Worm (Caenorhabditis elegans) whole organism, L4 larva: ENCODE results near the gene dpy-7.
A peak's percentile ranks its signal among the peaks of the same experiment; 100 is the strongest.

Experiments
- F26F4.8 ChIP-seq: fragments of 200-800 bp; sonication (Bioruptor generic); conservative IDR thresholded peaks from 2 replicates; pipeline ENCODE4 v1.3.6; 2022; ENCODE audit warnings: missing genetic modification characterization, missing compliant biosample characterization
- R02D3.7 ChIP-seq: fragments of 150-350 bp; sonication (generic microtip); optimal IDR thresholded peaks from 3 replicates; lab custom pipeline; 2014; ENCODE audit warnings: missing biosample characterization, missing genetic modification characterization
- Y48G9A.11 ChIP-seq: fragments of 200-800 bp; sonication (Bioruptor generic); IDR thresholded peaks from 2 replicates; pipeline ENCODE4 v1.3.6; 2022; ENCODE audit warnings: missing genetic modification reagents, missing genetic modification characterization, missing compliant biosample characterization
- Y75B8A.6 ChIP-seq: fragments of 200-800 bp; sonication (Bioruptor generic); IDR thresholded peaks from 2 replicates; pipeline ENCODE4 v1.3.6; 2022; ENCODE audit warnings: missing genetic modification reagents, missing genetic modification characterization, missing compliant biosample characterization
- ZK337.2 ChIP-seq: fragments of 200-800 bp; sonication (Bioruptor generic); IDR thresholded peaks from 2 replicates; pipeline ENCODE4 v1.3.6; 2022; ENCODE audit warnings: missing genetic modification reagents, missing genetic modification characterization, missing compliant biosample characterization
- aly-2 ChIP-seq: sonication (generic microtip); optimal IDR thresholded peaks from 2 replicates; lab custom pipeline; 2018; ENCODE audit warnings: missing biosample characterization, missing genetic modification characterization
- ces-1 ChIP-seq: fragments of 150-350 bp; sonication (generic microtip); optimal IDR thresholded peaks from 4 replicates; lab custom pipeline; 2014; ENCODE audit warnings: missing biosample characterization, missing genetic modification reagents, missing genetic modification characterization
- ctbp-1 ChIP-seq: fragments of 200-800 bp; sonication (Bioruptor generic); IDR thresholded peaks from 2 replicates; pipeline ENCODE4 v1.3.6; 2022; ENCODE audit warnings: missing genetic modification reagents, missing genetic modification characterization, missing compliant biosample characterization
- daf-16 ChIP-seq, 3 experiments: sonication (generic microtip); optimal IDR thresholded peaks; 2 replicates each; lab custom pipeline; 2016 to 2017; ENCODE audit warnings: missing genetic modification characterization in 3 of 3, missing genetic modification reagents in 3 of 3, mild to moderate bottlenecking in 2 of 3, missing compliant biosample characterization in 2 of 3, missing biosample characterization in 1 of 3, moderate library complexity in 1 of 3
- dmd-6 ChIP-seq: fragments of 200-800 bp; sonication (Bioruptor generic); IDR thresholded peaks from 2 replicates; pipeline ENCODE4 v1.3.6; 2022; ENCODE audit warnings: missing genetic modification reagents, missing genetic modification characterization, missing compliant biosample characterization
- dpl-1 ChIP-seq: fragments of 150-350 bp; optimal IDR thresholded peaks from 2 replicates; lab custom pipeline; 2014; ENCODE audit warnings: missing biosample characterization, missing genetic modification reagents, missing genetic modification characterization
- duxl-1 ChIP-seq: sonication (generic microtip); optimal IDR thresholded peaks from 2 replicates; lab custom pipeline; 2016; ENCODE audit warnings: mild to moderate bottlenecking, missing genetic modification characterization, moderate library complexity, missing compliant biosample characterization; ENCODE audit not compliant: poor library complexity
- dve-1 ChIP-seq: sonication (generic microtip); optimal IDR thresholded peaks from 2 replicates; lab custom pipeline; 2017; ENCODE audit warnings: antibody characterized with exemption, mild to moderate bottlenecking, missing genetic modification characterization, missing compliant biosample characterization; ENCODE audit not compliant: insufficient read depth
- fkh-10 ChIP-seq: fragments of 150-350 bp; optimal IDR thresholded peaks from 2 replicates; lab custom pipeline; 2014; ENCODE audit warnings: missing biosample characterization, missing genetic modification reagents, missing genetic modification characterization
- hlh-11 ChIP-seq: fragments of 200-800 bp; sonication (Bioruptor generic); optimal IDR thresholded peaks from 2 replicates; lab custom pipeline; 2018; ENCODE audit warnings: mild to moderate bottlenecking, missing genetic modification characterization, missing compliant biosample characterization
- hlh-30 ChIP-seq: sonication (generic microtip); optimal IDR thresholded peaks from 2 replicates; lab custom pipeline; 2017; ENCODE audit warnings: antibody characterized with exemption, mild to moderate bottlenecking, missing genetic modification characterization, missing compliant biosample characterization; ENCODE audit not compliant: insufficient read depth
- lin-1 ChIP-seq: fragments of 200-800 bp; sonication (Bioruptor generic); IDR thresholded peaks from 2 replicates; pipeline ENCODE4 v1.3.6; 2022; ENCODE audit warnings: missing genetic modification reagents, missing genetic modification characterization, missing compliant biosample characterization
- lin-39 ChIP-seq: fragments of 150-350 bp; optimal IDR thresholded peaks from 2 replicates; lab custom pipeline; 2014; ENCODE audit warnings: missing biosample characterization, missing genetic modification reagents, missing genetic modification characterization
- lir-3 ChIP-seq: sonication (generic microtip); optimal IDR thresholded peaks from 2 replicates; lab custom pipeline; 2016; ENCODE audit warnings: mild to moderate bottlenecking, missing genetic modification characterization, missing compliant biosample characterization
- madf-5 ChIP-seq, 2 experiments: fragments of 200-800 bp; sonication (Bioruptor generic); IDR thresholded peaks; 2 replicates each; pipeline ENCODE4 v1.3.6; 2022; ENCODE audit warnings: missing compliant biosample characterization in 2 of 2, missing genetic modification characterization in 2 of 2
- mdl-1 ChIP-seq, 2 experiments: fragments of 150-350 bp in 1 of 2; sonication (generic microtip) in 1 of 2; optimal IDR thresholded peaks; 2 replicates each; lab custom pipeline; 2014 to 2017; ENCODE audit warnings: missing biosample characterization in 2 of 2, missing genetic modification characterization in 2 of 2
- mdt-29 ChIP-seq: fragments of 200-800 bp; sonication (Bioruptor generic); IDR thresholded peaks from 2 replicates; pipeline ENCODE4 v1.3.6; 2022; ENCODE audit warnings: missing genetic modification reagents, missing genetic modification characterization, missing compliant biosample characterization
- mep-1 ChIP-seq: fragments of 150-350 bp; sonication (generic microtip); optimal IDR thresholded peaks from 3 replicates; lab custom pipeline; 2014; ENCODE audit warnings: missing biosample characterization, missing genetic modification characterization
- mes-2 ChIP-seq: sonication (generic microtip); optimal IDR thresholded peaks from 2 replicates; lab custom pipeline; 2016; ENCODE audit warnings: missing genotype, mild to moderate bottlenecking, missing genetic modification characterization, missing compliant biosample characterization; ENCODE audit not compliant: poor library complexity, severe bottlenecking
- mxl-2 ChIP-seq: fragments of 200-800 bp; sonication (Bioruptor generic); conservative IDR thresholded peaks from 2 replicates; pipeline ENCODE4 v1.3.6; 2022; ENCODE audit warnings: missing genetic modification reagents, missing genetic modification characterization, missing compliant biosample characterization
- mxl-3 ChIP-seq: fragments of 200-800 bp; sonication (Bioruptor generic); optimal IDR thresholded peaks from 2 replicates; lab custom pipeline; 2018; ENCODE audit warnings: mild to moderate bottlenecking, missing genetic modification characterization, missing compliant biosample characterization
- nhr-10 ChIP-seq: fragments of 150-350 bp; optimal IDR thresholded peaks from 2 replicates; lab custom pipeline; 2014; ENCODE audit warnings: missing biosample characterization, missing genetic modification characterization
- nhr-11 ChIP-seq: fragments of 150-350 bp; optimal IDR thresholded peaks from 2 replicates; lab custom pipeline; 2014; ENCODE audit warnings: missing biosample characterization, missing genetic modification characterization
- nhr-111 ChIP-seq: fragments of 200-800 bp; sonication (Bioruptor generic); optimal IDR thresholded peaks from 2 replicates; lab custom pipeline; 2018; ENCODE audit warnings: mild to moderate bottlenecking, missing genetic modification characterization, missing compliant biosample characterization
- nhr-28 ChIP-seq: fragments of 150-350 bp; optimal IDR thresholded peaks from 2 replicates; lab custom pipeline; 2014; ENCODE audit warnings: missing biosample characterization, missing genetic modification characterization
- nhr-41 ChIP-seq: fragments of 200-800 bp; sonication (Bioruptor generic); IDR thresholded peaks from 2 replicates; pipeline ENCODE4 v1.3.6; 2022; ENCODE audit warnings: missing genetic modification reagents, missing genetic modification characterization, missing compliant biosample characterization
- nhr-48 ChIP-seq: sonication (generic microtip); optimal IDR thresholded peaks from 2 replicates; lab custom pipeline; 2016; ENCODE audit warnings: mild to moderate bottlenecking, missing genetic modification characterization, missing compliant biosample characterization
- nhr-6 ChIP-seq: fragments of 150-350 bp; optimal IDR thresholded peaks from 2 replicates; lab custom pipeline; 2014; ENCODE audit warnings: missing biosample characterization, missing genetic modification characterization
- nhr-77 ChIP-seq: fragments of 150-350 bp; optimal IDR thresholded peaks from 2 replicates; lab custom pipeline; 2014; ENCODE audit warnings: missing biosample characterization, missing genetic modification characterization
- sdz-12 ChIP-seq: fragments of 200-800 bp; sonication (Bioruptor generic); optimal IDR thresholded peaks from 2 replicates; lab custom pipeline; 2018; ENCODE audit warnings: mild to moderate bottlenecking, missing genetic modification characterization, missing compliant biosample characterization
- tra-1 ChIP-seq: fragments of 200-800 bp; sonication (Bioruptor generic); IDR thresholded peaks from 2 replicates; pipeline ENCODE4 v1.3.6; 2022; ENCODE audit warnings: missing genetic modification reagents, missing genetic modification characterization, missing compliant biosample characterization
- unc-39 ChIP-seq: sonication (generic microtip); optimal IDR thresholded peaks from 2 replicates; lab custom pipeline; 2017; ENCODE audit warnings: missing biosample characterization, missing genetic modification characterization
- unc-62 ChIP-seq, 3 experiments: fragments of 150-350 bp in 1 of 3; sonication (generic microtip); optimal IDR thresholded peaks in 2 of 3; peaks in 1 of 3; 1 replicate in 1 of 3; 2 replicates in 2 of 3; lab custom pipeline; 2014 to 2017; ENCODE audit warnings: missing biosample characterization in 3 of 3, missing genetic modification characterization in 3 of 3, missing genetic modification reagents in 3 of 3, missing genotype in 1 of 3
- vab-7 ChIP-seq: fragments of 200-800 bp; sonication (Bioruptor generic); IDR thresholded peaks from 2 replicates; pipeline ENCODE4 v1.3.6; 2022; ENCODE audit warnings: missing genetic modification reagents, missing genetic modification characterization, missing compliant biosample characterization
- zag-1 ChIP-seq: fragments of 150-350 bp; optimal IDR thresholded peaks from 2 replicates; lab custom pipeline; 2014; ENCODE audit warnings: missing biosample characterization, missing genetic modification characterization
- zfp-3 ChIP-seq: fragments of 200-800 bp; sonication (Bioruptor generic); conservative IDR thresholded peaks from 2 replicates; pipeline ENCODE4 v1.3.6; 2022; ENCODE audit warnings: missing genetic modification reagents, missing genetic modification characterization, missing compliant biosample characterization
- ztf-7 ChIP-seq: fragments of 150-350 bp; optimal IDR thresholded peaks from 2 replicates; lab custom pipeline; 2014; ENCODE audit warnings: missing biosample characterization, missing genetic modification characterization

Gene dpy-7

DNA sequence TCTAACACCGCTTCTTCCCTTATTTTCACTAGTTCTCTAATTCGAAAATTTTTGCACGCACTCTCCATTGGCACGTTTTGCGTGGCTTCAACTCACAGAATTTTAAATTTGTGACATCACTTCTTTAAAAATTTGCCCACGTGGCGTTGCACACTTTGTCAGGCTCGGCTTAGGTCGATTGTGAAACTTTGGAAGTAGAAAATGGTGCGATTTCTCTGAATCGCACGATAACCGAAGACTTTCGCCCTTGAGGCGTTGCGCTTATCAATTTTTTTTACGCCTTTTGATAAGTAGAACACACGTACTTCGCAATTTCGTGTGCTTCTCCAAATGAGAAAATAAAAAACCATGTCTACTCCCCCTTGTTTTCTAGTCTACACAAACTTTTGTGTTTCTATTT is 40.7 kb upstream of the dpy-7 start (continued):
- TF ChIP-seq madf-5 (GFP tag; IDR thresholded peaks at IDR 0.05; lab: Robert Waterston, UW) (no peak), nhr-10 (no peak), ctbp-1 (GFP tag; lab: Robert Waterston, UW) (no peak), daf-16 (GFP tag; optimal IDR thresholded peaks at IDR 0.05; lab: Kevin White, UChicago) (no peak), daf-16 (tag; optimal IDR thresholded peaks at IDR 0.05; lab: Kevin White, UChicago) (peak; percentile 57), mdt-29 (GFP tag; lab: Robert Waterston, UW) (peak; percentile 73), F26F4.8 (GFP tag; lab: Robert Waterston, UW) (no peak), mxl-3 (peak; percentile 69), aly-2 (tag; lab: Kevin White, UChicago) (no peak), mep-1 (peak; percentile 32), Y48G9A.11 (GFP tag; lab: Robert Waterston, UW) (no peak), duxl-1 (tag; lab: Kevin White, UChicago) (no peak), zfp-3 (peak; percentile 58; the same call in 1 of the 2 replicates)

DNA sequence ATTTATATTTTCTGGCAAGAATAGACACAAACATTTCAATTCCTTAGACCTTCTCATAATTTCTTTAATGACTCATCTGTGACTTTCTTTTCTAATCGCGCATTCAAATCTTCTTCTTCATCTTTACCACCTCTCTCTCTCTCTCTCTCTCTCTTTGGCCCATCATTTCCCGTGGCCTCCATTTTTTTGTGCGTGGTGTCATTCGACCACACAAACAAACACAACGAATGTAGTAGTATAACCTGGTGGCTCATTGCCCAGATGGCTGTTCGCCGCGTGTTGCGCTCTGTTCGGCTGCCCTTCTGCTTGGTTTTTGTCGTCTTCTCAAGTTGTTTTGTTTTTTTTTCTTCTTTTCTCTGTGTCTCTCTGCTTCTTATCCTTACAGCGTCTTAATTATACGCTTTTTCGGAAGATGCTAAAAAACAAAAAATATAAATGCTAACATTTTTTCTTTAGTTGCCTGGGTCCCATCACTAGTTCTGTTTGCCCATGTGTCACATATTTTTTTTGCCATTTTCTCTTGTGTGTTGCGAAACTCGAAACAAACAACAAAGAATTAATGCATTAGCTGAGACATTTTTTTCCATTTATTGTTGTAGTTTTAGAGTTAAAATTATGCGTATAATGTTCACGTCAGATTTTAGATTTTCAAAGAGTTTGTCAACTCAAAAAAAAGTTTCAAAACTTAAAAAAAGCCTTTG is 40.0 kb upstream of the dpy-7 start:
- TF ChIP-seq unc-62 (GFP tag; optimal IDR thresholded peaks at IDR 0.05 in 1 of 2; lab: Kevin White, UChicago) = peak in 1 of 2 experiments; percentile 28
- no peak for TF ChIP-seq unc-62 (tag; optimal IDR thresholded peaks at IDR 0.05; lab: Kevin White, UChicago)
- no peak for TF ChIP-seq aly-2 (tag; lab: Kevin White, UChicago)
- TF ChIP-seq nhr-77 = no peak
- peak; percentile 13 for TF ChIP-seq ztf-7 (tag; lab: Kevin White, UChicago)
- TF ChIP-seq mes-2 (tag; lab: Kevin White, UChicago) = no peak
- 0 out of 2 replicates have a peak, but pooled peaks have one; percentile 22 for TF ChIP-seq dmd-6 (GFP tag; lab: Robert Waterston, UW)
- TF ChIP-seq daf-16 (GFP tag; optimal IDR thresholded peaks at IDR 0.05; lab: Kevin White, UChicago) = peak in 1 of 2 experiments; percentile 19
- TF ChIP-seq daf-16 (tag; optimal IDR thresholded peaks at IDR 0.05; lab: Kevin White, UChicago) = no peak
- peak; percentile 68 for TF ChIP-seq mep-1
- peak; percentile 35 for TF ChIP-seq nhr-6 (tag; lab: Kevin White, UChicago)
- TF ChIP-seq mdl-1 (tag; optimal IDR thresholded peaks at IDR 0.05; lab: Kevin White, UChicago) = peak in 1 of 2 experiments; percentile 46
- TF ChIP-seq hlh-11 (tag; lab: Kevin White, UChicago) = peak; percentile 58
- TF ChIP-seq R02D3.7 (tag; lab: Kevin White, UChicago) = no peak
- peak; percentile 48 for TF ChIP-seq nhr-28 (tag; lab: Kevin White, UChicago)
- TF ChIP-seq ZK337.2 (GFP tag; lab: Robert Waterston, UW) = no peak
- peak; percentile 38 for TF ChIP-seq hlh-30 (tag; lab: Kevin White, UChicago)
- TF ChIP-seq Y75B8A.6 (GFP tag; lab: Robert Waterston, UW) = no peak
- TF ChIP-seq, all 104 proteins: peak for 10

DNA sequence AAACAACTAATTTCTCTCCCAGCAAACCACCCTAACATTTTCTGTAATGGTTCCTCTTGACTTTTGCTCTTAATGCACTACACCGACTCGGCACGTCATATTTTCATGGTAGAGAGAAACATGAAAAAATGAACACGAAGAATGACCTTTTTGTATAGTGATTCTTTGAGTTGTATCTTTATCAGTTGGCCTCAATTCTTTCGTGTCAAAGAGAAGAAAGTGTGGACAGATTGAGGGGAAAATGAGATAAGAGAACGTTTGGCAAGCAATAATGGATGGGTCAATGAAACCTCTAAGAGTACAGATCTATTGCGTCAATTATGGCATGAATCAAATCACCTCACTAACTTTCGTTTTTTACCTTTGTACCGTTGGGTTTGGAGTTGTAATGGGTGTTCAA is 38.3 kb upstream of the dpy-7 start:
- TF ChIP-seq unc-62 (GFP tag; optimal IDR thresholded peaks at IDR 0.05 in 1 of 2; lab: Kevin White, UChicago) (peak in 1 of 2 experiments; percentile 98), unc-62 (tag; optimal IDR thresholded peaks at IDR 0.05; lab: Kevin White, UChicago) (no peak), mdl-1 (tag; optimal IDR thresholded peaks at IDR 0.05; lab: Kevin White, UChicago) (peak in 1 of 2 experiments; percentile 41), dmd-6 (GFP tag; lab: Robert Waterston, UW) (peak; percentile 86), mep-1 (peak; percentile 16), mdt-29 (GFP tag; lab: Robert Waterston, UW) (no peak), ces-1 (no peak), nhr-111 (GFP tag; lab: Kevin White, UChicago) (no peak), tra-1 (GFP tag; lab: Robert Waterston, UW) (peak; percentile 80), mxl-2 (no peak), hlh-11 (tag; lab: Kevin White, UChicago) (peak; percentile 76), sdz-12 (GFP tag; lab: Kevin White, UChicago) (no peak), vab-7 (GFP tag; lab: Robert Waterston, UW) (no peak), nhr-77 (peak; percentile 17), dve-1 (tag; lab: Kevin White, UChicago) (peak; percentile 76), fkh-10 (GFP tag; lab: Kevin White, UChicago) (no peak), dpl-1 (GFP tag; lab: Kevin White, UChicago) (no peak), unc-39 (tag; lab: Kevin White, UChicago) (no peak), nhr-41 (0 out of 2 replicates have a peak, but pooled peaks have one; percentile 56), mxl-3 (peak; percentile 31), lir-3 (tag; lab: Kevin White, UChicago) (no peak), nhr-48 (tag; lab: Kevin White, UChicago) (peak; percentile 56), zag-1 (tag; lab: Kevin White, UChicago) (no peak), nhr-28 (tag; lab: Kevin White, UChicago) (peak; percentile 98), lin-39 (tag; lab: Kevin White, UChicago) (no peak), lin-1 (peak; percentile 38; the same call in 1 of the 2 replicates), daf-16 (GFP tag; optimal IDR thresholded peaks at IDR 0.05; lab: Kevin White, UChicago) (no peak), daf-16 (tag; optimal IDR thresholded peaks at IDR 0.05; lab: Kevin White, UChicago) (peak; percentile 87), nhr-11 (tag; lab: Kevin White, UChicago) (peak; percentile 33)
